Worm (Caenorhabditis elegans): Measurements from ENCODE around the gene btb-12.

DNA sequence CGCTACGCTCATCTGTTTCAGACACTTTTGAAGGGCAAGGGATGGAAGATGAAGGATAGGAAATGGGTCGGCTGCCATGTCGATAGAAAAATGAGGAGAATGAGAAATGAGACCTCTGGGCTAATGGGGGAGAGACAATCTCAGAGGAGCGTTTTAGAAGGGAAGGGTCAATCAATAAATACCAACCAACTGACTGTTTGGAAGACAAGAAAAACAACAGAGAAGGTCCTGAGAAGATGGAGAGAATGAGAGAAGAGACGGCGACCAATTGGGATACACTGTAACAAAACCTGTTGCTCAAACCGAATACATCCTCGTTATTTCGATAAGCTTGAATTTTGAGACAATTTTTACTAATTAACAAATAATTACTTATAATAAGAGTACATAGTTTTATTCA lies 1.6 kb upstream of the btb-12 start, which contains the start of gene fbxb-15:
- TF ChIP-seq him-1 (tag; optimal IDR thresholded peaks at IDR 0.05) (no peak), W03F9.2 (tag; optimal IDR thresholded peaks at IDR 0.05) (no peak)
